Worm (Caenorhabditis elegans): Measurements from ENCODE around the gene arrd-18.

Gene arrd-18

DNA sequence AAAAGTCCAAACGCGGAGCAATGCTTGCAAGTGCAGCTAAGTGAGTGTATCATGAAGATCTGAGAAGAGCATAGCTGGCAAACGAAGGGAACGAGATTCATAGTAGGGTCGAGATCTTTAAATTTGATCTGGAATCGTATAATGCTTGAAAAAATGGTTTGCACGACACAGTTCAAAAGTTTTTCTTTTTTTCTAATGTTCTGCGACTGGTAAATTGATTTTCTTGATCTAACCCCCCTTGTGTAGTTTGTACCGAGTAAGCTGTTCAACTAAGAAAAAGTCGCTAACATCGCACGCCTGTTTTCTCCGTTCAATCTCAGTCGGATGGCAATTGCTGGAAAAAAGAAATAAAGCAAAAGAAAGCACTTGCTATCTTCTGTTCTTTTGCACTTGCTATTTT, 8.5 kb upstream of the arrd-18 start, which contains the start of gene C17B7.14:
Gene C17B7.14 (minus strand): TSS at position 101 of the 400 bp plus-strand sequence.
- no peak for TF ChIP-seq ceh-36 (tag; optimal IDR thresholded peaks at IDR 0.05)
- TF ChIP-seq pes-1 (GFP tag; IDR thresholded peaks at IDR 0.05) = no peak
- no peak for TF ChIP-seq hmg-4 (GFP tag; optimal IDR thresholded peaks at IDR 0.05)
- TF ChIP-seq tbx-11 (GFP tag; IDR thresholded peaks at IDR 0.05) = no peak
- TF ChIP-seq aly-1 (tag; optimal IDR thresholded peaks at IDR 0.05) = no peak
- TF ChIP-seq ets-7 (tag; optimal IDR thresholded peaks at IDR 0.05) = no peak
- no peak for TF ChIP-seq flt-1 (GFP tag; IDR thresholded peaks at IDR 0.05)
- no peak for TF ChIP-seq hnd-1 (tag; optimal IDR thresholded peaks at IDR 0.05)
- no peak for TF ChIP-seq ceh-13 (GFP tag; optimal IDR thresholded peaks at IDR 0.05)
- no peak for TF ChIP-seq B0310.2 (tag; optimal IDR thresholded peaks at IDR 0.05)
- TF ChIP-seq tbx-37 (GFP tag; conservative IDR thresholded peaks at IDR 0.05) = no peak

DNA sequence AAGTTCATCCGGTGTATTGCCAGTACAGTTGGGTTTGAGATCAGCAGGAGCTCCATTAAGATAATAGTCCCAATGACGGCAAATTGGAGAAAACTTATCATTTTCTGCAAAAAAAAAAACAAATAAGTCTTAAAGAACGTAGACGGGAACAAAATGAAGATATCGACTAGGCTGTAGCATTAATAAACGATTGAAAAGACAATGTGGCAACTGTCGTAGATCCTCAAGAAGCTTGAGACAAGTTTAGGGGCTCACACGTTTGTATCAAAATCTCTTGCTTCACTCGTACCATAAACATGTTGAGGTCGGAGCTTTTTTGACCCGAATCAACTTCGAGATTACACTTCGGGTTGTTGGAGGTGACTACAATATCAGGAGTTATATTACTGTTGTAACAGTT, 8.1 kb upstream of the arrd-18 start, which contains the start of gene F35F10.14:
Gene F35F10.14 (minus strand): TSS at position 101 of the 400 bp plus-strand sequence.
- TF ChIP-seq hnd-1 (tag; optimal IDR thresholded peaks at IDR 0.05) (no peak), ceh-13 (GFP tag; optimal IDR thresholded peaks at IDR 0.05) (no peak), tbx-11 (GFP tag; IDR thresholded peaks at IDR 0.05) (no peak), tbx-37 (GFP tag; conservative IDR thresholded peaks at IDR 0.05) (no peak), F13C5.2 (tag; optimal IDR thresholded peaks at IDR 0.05) (no peak), ama-1 (optimal IDR thresholded peaks at IDR 0.05) (no peak), scrt-1 (GFP tag; IDR thresholded peaks at IDR 0.05) (no peak), hmbx-1 (tag; optimal IDR thresholded peaks at IDR 0.05) (no peak), hmg-4 (GFP tag; optimal IDR thresholded peaks at IDR 0.05) (no peak), pes-1 (GFP tag; IDR thresholded peaks at IDR 0.05) (no peak), aly-1 (tag; optimal IDR thresholded peaks at IDR 0.05) (no peak), sea-1 (GFP tag; conservative IDR thresholded peaks at IDR 0.05) (no peak), B0310.2 (tag; optimal IDR thresholded peaks at IDR 0.05) (no peak)

DNA sequence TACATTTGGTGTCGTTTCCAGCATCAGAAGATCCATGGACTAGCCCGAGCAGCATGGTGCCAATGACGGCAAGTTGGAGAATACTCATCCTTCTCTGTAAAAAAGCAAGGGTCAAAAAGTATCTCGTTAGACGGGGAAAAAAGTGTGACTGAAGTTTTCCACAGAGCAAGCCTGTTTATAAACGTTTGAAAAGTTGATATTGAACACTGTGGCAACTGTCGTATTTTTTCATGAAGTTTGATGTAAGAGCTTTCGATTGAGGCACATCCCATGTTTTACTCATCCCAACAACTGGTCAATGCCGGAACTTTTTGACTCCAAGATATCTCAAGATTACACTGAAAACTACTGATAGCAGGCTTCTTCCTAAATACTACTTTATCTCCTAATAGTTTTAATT, 7.1 kb upstream of the arrd-18 start, which contains the start of gene F35F10.13:
Gene F35F10.13 (minus strand): TSS at position 101 of the 400 bp plus-strand sequence.
- TF ChIP-seq tbx-11 (GFP tag; IDR thresholded peaks at IDR 0.05) (no peak), aly-1 (tag; optimal IDR thresholded peaks at IDR 0.05) (no peak), ets-7 (tag; optimal IDR thresholded peaks at IDR 0.05) (no peak), B0310.2 (tag; optimal IDR thresholded peaks at IDR 0.05) (no peak), F13C5.2 (tag; optimal IDR thresholded peaks at IDR 0.05) (no peak), hnd-1 (tag; optimal IDR thresholded peaks at IDR 0.05) (no peak), scrt-1 (GFP tag; IDR thresholded peaks at IDR 0.05) (no peak), flt-1 (GFP tag; IDR thresholded peaks at IDR 0.05) (no peak), ceh-36 (tag; optimal IDR thresholded peaks at IDR 0.05) (no peak), ceh-13 (GFP tag; optimal IDR thresholded peaks at IDR 0.05) (no peak), ama-1 (optimal IDR thresholded peaks at IDR 0.05) (no peak), hmg-4 (GFP tag; optimal IDR thresholded peaks at IDR 0.05) (no peak), hmbx-1 (tag; optimal IDR thresholded peaks at IDR 0.05) (no peak)

DNA sequence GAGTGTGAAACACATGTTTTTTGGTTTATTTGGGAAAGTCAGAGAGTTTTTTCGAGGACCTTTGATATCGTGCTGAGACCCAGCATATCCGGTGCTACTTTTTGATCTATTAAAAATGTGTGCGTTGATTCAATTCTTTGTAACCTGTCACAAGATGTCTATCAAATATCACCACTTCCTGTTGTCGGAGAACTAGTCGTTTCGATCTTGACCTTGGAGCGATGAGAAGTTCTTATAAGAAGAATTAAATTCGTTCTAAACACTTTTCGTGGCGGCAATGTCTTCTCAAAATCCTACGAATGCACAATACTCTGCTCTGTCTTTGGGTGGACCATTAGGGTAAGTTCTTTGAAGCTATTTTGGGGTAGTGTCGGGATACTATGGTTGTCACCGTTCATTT, 4.2 kb upstream of the arrd-18 start, which contains the start of gene F35F10.1:
Gene F35F10.1 (plus strand): TSS at position 200 of the 400 bp plus-strand sequence.
- TF ChIP-seq F13C5.2 (tag; optimal IDR thresholded peaks at IDR 0.05) (no peak), pes-1 (GFP tag; IDR thresholded peaks at IDR 0.05) (no peak)

DNA sequence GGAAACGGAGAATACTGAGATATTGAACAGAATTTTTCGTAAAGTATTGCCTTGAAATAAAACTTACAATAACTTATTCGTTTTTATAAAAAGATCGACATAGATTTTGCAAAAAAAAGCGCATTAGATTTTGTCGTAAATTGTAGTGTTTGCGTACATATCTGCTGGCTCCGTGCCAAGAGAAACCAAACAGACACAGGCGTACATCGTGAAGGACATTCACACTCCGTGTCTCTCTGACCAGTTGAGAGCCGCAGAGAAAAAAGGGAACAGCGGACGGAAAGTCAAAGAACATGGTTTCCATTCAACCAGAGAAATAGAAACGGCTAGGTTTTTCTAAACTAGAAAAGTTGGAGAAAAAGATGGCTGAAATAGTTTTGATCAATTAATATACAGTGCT, 3.4 kb upstream of the arrd-18 start, which contains the start of gene arrd-19:
Gene arrd-19 (minus strand): TSS at position 209 of the 400 bp plus-strand sequence.
- TF ChIP-seq ceh-36 (tag; optimal IDR thresholded peaks at IDR 0.05) (no peak), tra-4 (tag; optimal IDR thresholded peaks at IDR 0.05) (no peak), hmbx-1 (tag; optimal IDR thresholded peaks at IDR 0.05) (no peak), tbx-11 (GFP tag; IDR thresholded peaks at IDR 0.05) (no peak), pes-1 (GFP tag; IDR thresholded peaks at IDR 0.05) (no peak), ama-1 (optimal IDR thresholded peaks at IDR 0.05) (no peak), ceh-13 (GFP tag; optimal IDR thresholded peaks at IDR 0.05) (no peak), F13C5.2 (tag; optimal IDR thresholded peaks at IDR 0.05) (no peak), ets-7 (tag; optimal IDR thresholded peaks at IDR 0.05) (no peak), hmg-4 (GFP tag; optimal IDR thresholded peaks at IDR 0.05) (no peak), flt-1 (GFP tag; IDR thresholded peaks at IDR 0.05) (no peak), tbx-37 (GFP tag; conservative IDR thresholded peaks at IDR 0.05) (no peak)

DNA sequence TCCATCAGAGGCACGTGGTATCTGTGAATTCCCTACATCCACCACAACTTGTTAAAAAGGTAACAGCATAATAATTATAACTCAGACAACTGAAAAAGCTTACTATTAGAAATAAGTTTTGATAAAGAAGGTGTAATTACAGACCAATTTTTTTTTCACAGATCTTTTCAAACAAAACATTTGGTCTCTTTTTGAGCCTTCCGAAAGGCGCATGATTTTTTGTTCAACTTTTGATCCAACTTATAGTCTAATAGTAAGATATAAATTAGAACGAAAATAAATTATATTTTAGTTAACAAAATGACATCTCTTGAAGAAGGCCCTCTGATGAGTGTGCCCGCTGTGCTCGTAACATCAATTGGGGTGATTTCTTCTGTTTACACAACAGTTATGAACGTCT, 3.7 kb downstream of the arrd-18 start, which contains the start of gene srbc-3:
Gene srbc-3 (plus strand): TSS at position 301 of the 400 bp plus-strand sequence.
- TF ChIP-seq tbx-37 (GFP tag; conservative IDR thresholded peaks at IDR 0.05) = no peak
- no peak for TF ChIP-seq tbx-11 (GFP tag; IDR thresholded peaks at IDR 0.05)
- TF ChIP-seq ets-7 (tag; optimal IDR thresholded peaks at IDR 0.05) = no peak
- TF ChIP-seq ceh-36 (tag; optimal IDR thresholded peaks at IDR 0.05) = no peak
- TF ChIP-seq ceh-13 (GFP tag; optimal IDR thresholded peaks at IDR 0.05) = no peak
- no peak for TF ChIP-seq aly-1 (tag; optimal IDR thresholded peaks at IDR 0.05)
- no peak for TF ChIP-seq hmg-4 (GFP tag; optimal IDR thresholded peaks at IDR 0.05)
- no peak for TF ChIP-seq tra-4 (tag; optimal IDR thresholded peaks at IDR 0.05)
- TF ChIP-seq sea-1 (GFP tag; conservative IDR thresholded peaks at IDR 0.05) = no peak
- TF ChIP-seq flt-1 (GFP tag; IDR thresholded peaks at IDR 0.05) = no peak
- no peak for TF ChIP-seq pes-1 (GFP tag; IDR thresholded peaks at IDR 0.05)
- no peak for TF ChIP-seq hmbx-1 (tag; optimal IDR thresholded peaks at IDR 0.05)
- TF ChIP-seq hnd-1 (tag; optimal IDR thresholded peaks at IDR 0.05) = no peak
- no peak for TF ChIP-seq F13C5.2 (tag; optimal IDR thresholded peaks at IDR 0.05)
- no peak for TF ChIP-seq B0310.2 (tag; optimal IDR thresholded peaks at IDR 0.05)
- TF ChIP-seq scrt-1 (GFP tag; IDR thresholded peaks at IDR 0.05) = no peak
- TF ChIP-seq ama-1 (optimal IDR thresholded peaks at IDR 0.05) = no peak

DNA sequence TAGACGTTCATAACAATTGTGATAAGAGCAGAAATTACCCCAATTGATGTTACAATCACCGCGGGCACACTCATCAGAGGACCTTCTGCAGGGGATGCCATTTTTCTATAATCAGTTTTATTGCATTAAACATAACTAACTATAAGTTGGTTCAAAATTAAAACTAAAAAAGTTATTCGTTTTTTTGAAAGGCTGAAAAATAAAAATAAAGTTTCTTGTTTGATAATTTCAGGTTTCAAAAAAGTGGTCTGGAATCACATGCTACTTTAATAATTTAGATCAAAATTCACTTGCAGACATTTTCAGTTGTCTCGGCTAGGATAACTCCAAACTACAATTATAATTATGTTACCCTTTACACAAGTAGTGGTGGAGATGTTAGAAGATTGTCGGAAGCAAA, 10.0 kb downstream of the arrd-18 start, which contains the start of gene srbc-1:
Gene srbc-1 (minus strand): TSS at position 101 of the 400 bp plus-strand sequence.
- TF ChIP-seq scrt-1 (GFP tag; IDR thresholded peaks at IDR 0.05) (no peak), ceh-13 (GFP tag; optimal IDR thresholded peaks at IDR 0.05) (no peak), ets-7 (tag; optimal IDR thresholded peaks at IDR 0.05) (no peak), tbx-11 (GFP tag; IDR thresholded peaks at IDR 0.05) (no peak), hnd-1 (tag; optimal IDR thresholded peaks at IDR 0.05) (no peak), pes-1 (GFP tag; IDR thresholded peaks at IDR 0.05) (no peak), hmbx-1 (tag; optimal IDR thresholded peaks at IDR 0.05) (no peak)

Data from whole organism, early embryonic.